Worm (Caenorhabditis elegans) whole organism, L1 larva: Measurements from ENCODE around the gene srh-212.

Experiments
- C04F5.9 ChIP-seq: sonication (generic microtip); optimal IDR thresholded peaks from 2 replicates; lab custom pipeline; 2016; ENCODE audit warnings: missing genetic modification characterization, missing compliant biosample characterization
- C34B4.2 ChIP-seq: sonication (generic microtip); optimal IDR thresholded peaks from 2 replicates; lab custom pipeline; 2017; ENCODE audit warnings: mild to moderate bottlenecking, missing genetic modification characterization, missing compliant biosample characterization
- F16B12.6 ChIP-seq: fragments of 150-350 bp; optimal IDR thresholded peaks from 2 replicates; lab custom pipeline; 2014; ENCODE audit warnings: missing biosample characterization, missing genetic modification characterization
- Y116A8C.19 ChIP-seq: sonication (generic microtip); optimal IDR thresholded peaks from 2 replicates; lab custom pipeline; 2016; ENCODE audit warnings: missing compliant biosample characterization, missing genetic modification characterization, borderline replicate concordance
- alr-1 ChIP-seq: fragments of 200-800 bp; sonication (Bioruptor generic); optimal IDR thresholded peaks from 2 replicates; lab custom pipeline; 2018; ENCODE audit warnings: borderline replicate concordance, mild to moderate bottlenecking, missing genetic modification characterization, missing compliant biosample characterization
- aly-2 ChIP-seq: fragments of 150-350 bp; optimal IDR thresholded peaks from 2 replicates; lab custom pipeline; 2014; ENCODE audit warnings: missing biosample characterization, missing genetic modification characterization
- blmp-1 ChIP-seq: fragments of 150-350 bp; optimal IDR thresholded peaks from 2 replicates; lab custom pipeline; 2014; ENCODE audit warnings: missing biosample characterization, missing genetic modification characterization
- ceh-82 ChIP-seq, 3 experiments: fragments of 150-350 bp in 1 of 3; sonication (generic microtip) in 2 of 3; optimal IDR thresholded peaks; 2 replicates each; lab custom pipeline; 2014 to 2017; ENCODE audit warnings: missing biosample characterization in 3 of 3, missing genetic modification characterization in 3 of 3
- ces-1 ChIP-seq: fragments of 150-350 bp; optimal IDR thresholded peaks from 2 replicates; lab custom pipeline; 2014; ENCODE audit warnings: missing biosample characterization, missing genetic modification reagents, missing genetic modification characterization
- efl-1 ChIP-seq, 4 experiments: fragments of 150-350 bp; optimal IDR thresholded peaks in 3 of 4; peaks in 1 of 4; 1 replicate in 1 of 4; 2 replicates in 3 of 4; lab custom pipeline; 2014; ENCODE audit warnings: missing biosample characterization in 2 of 4, missing genetic modification characterization in 2 of 4, missing genetic modification reagents in 2 of 4
- efl-3 ChIP-seq: fragments of 200-800 bp; sonication (Bioruptor generic); optimal IDR thresholded peaks from 2 replicates; lab custom pipeline; 2018; ENCODE audit warnings: mild to moderate bottlenecking, missing genetic modification characterization, missing compliant biosample characterization
- egl-27 ChIP-seq, 2 experiments: fragments of 150-350 bp in 1 of 2; sonication (generic microtip); optimal IDR thresholded peaks; 3 replicates each; lab custom pipeline; 2017 to 2018; ENCODE audit warnings: missing biosample characterization in 2 of 2, missing genetic modification characterization in 2 of 2, missing genetic modification reagents in 2 of 2
- elt-3 ChIP-seq, 6 experiments: fragments of 150-350 bp in 1 of 6; sonication (generic microtip); optimal IDR thresholded peaks; 2 replicates each; lab custom pipeline; 2017 to 2018; ENCODE audit warnings: missing biosample characterization in 6 of 6, missing genetic modification characterization in 6 of 6, inconsistent platforms in 1 of 6
- fkh-8 ChIP-seq: sonication (generic microtip); optimal IDR thresholded peaks from 2 replicates; lab custom pipeline; 2016; ENCODE audit warnings: mild to moderate bottlenecking, missing genetic modification characterization, missing compliant biosample characterization
- fos-1 ChIP-seq: fragments of 150-350 bp; optimal IDR thresholded peaks from 2 replicates; lab custom pipeline; 2014; ENCODE audit warnings: missing biosample characterization, missing genetic modification characterization
- hlh-17 ChIP-seq: fragments of 200-800 bp; sonication (Bioruptor generic); optimal IDR thresholded peaks from 2 replicates; lab custom pipeline; 2018; ENCODE audit warnings: missing genetic modification characterization, mild to moderate bottlenecking, missing compliant biosample characterization, moderate library complexity, borderline replicate concordance
- hlh-4 ChIP-seq: sonication (generic microtip); optimal IDR thresholded peaks from 2 replicates; lab custom pipeline; 2016; ENCODE audit warnings: mild to moderate bottlenecking, missing genetic modification characterization, missing compliant biosample characterization
- irx-1 ChIP-seq: sonication (generic microtip); optimal IDR thresholded peaks from 2 replicates; lab custom pipeline; 2016; ENCODE audit warnings: missing genetic modification characterization, missing compliant biosample characterization
- isw-1 ChIP-seq: fragments of 200-800 bp; sonication (Bioruptor generic); IDR thresholded peaks from 2 replicates; pipeline ENCODE4 v1.3.6; 2022; ENCODE audit warnings: missing genetic modification characterization, missing compliant biosample characterization
- jun-1 ChIP-seq: fragments of 150-350 bp; optimal IDR thresholded peaks from 2 replicates; lab custom pipeline; 2014; ENCODE audit warnings: missing biosample characterization, missing genetic modification reagents, missing genetic modification characterization
- lin-35 ChIP-seq, 2 experiments: fragments of 150-350 bp; optimal IDR thresholded peaks; 2 replicates each; lab custom pipeline; 2014; ENCODE audit warnings: missing biosample characterization in 2 of 2, missing genetic modification characterization in 2 of 2, missing genetic modification reagents in 2 of 2
- lin-39 ChIP-seq: fragments of 150-350 bp; optimal IDR thresholded peaks from 2 replicates; lab custom pipeline; 2014; ENCODE audit warnings: missing biosample characterization, missing genetic modification reagents, missing genetic modification characterization
- lir-3 ChIP-seq: sonication (generic microtip); optimal IDR thresholded peaks from 2 replicates; lab custom pipeline; 2016; ENCODE audit warnings: mild to moderate bottlenecking, missing genetic modification characterization, moderate library complexity, missing compliant biosample characterization; ENCODE audit not compliant: poor library complexity
- lsy-2 ChIP-seq, 2 experiments: fragments of 150-350 bp; optimal IDR thresholded peaks; 2 replicates each; lab custom pipeline; 2014; ENCODE audit warnings: missing biosample characterization in 2 of 2, missing genetic modification characterization in 2 of 2
- mab-9 ChIP-seq: fragments of 200-800 bp; sonication (Bioruptor generic); IDR thresholded peaks from 2 replicates; pipeline ENCODE4 v1.3.6; 2022; ENCODE audit warnings: missing genetic modification reagents, missing genetic modification characterization, missing compliant biosample characterization
- mdl-1 ChIP-seq, 2 experiments: fragments of 150-350 bp; optimal IDR thresholded peaks; 2 replicates each; lab custom pipeline; 2014 to 2017; ENCODE audit warnings: missing biosample characterization in 2 of 2, missing genetic modification characterization in 2 of 2, inconsistent platforms in 1 of 2
- nhr-11 ChIP-seq: fragments of 150-350 bp; optimal IDR thresholded peaks from 2 replicates; lab custom pipeline; 2014; ENCODE audit warnings: missing biosample characterization, missing genetic modification characterization
- nhr-12 ChIP-seq: sonication (generic microtip); optimal IDR thresholded peaks from 2 replicates; lab custom pipeline; 2017; ENCODE audit warnings: missing biosample characterization, missing genetic modification characterization
- nhr-19 ChIP-seq: fragments of 200-800 bp; sonication (Bioruptor generic); conservative IDR thresholded peaks from 2 replicates; pipeline ENCODE4 v1.3.6; 2022; ENCODE audit warnings: missing genetic modification characterization, missing compliant biosample characterization
- nhr-20 ChIP-seq: sonication (generic microtip); optimal IDR thresholded peaks from 2 replicates; lab custom pipeline; 2016; ENCODE audit warnings: mild to moderate bottlenecking, missing genetic modification characterization, missing compliant biosample characterization
- nhr-47 ChIP-seq: sonication (generic microtip); optimal IDR thresholded peaks from 2 replicates; lab custom pipeline; 2016; ENCODE audit warnings: mild to moderate bottlenecking, missing genetic modification characterization, moderate library complexity, missing compliant biosample characterization
- nhr-71 ChIP-seq: sonication (generic microtip); optimal IDR thresholded peaks from 2 replicates; lab custom pipeline; 2016; ENCODE audit warnings: mild to moderate bottlenecking, missing genetic modification characterization, moderate library complexity, missing compliant biosample characterization
- nhr-77 ChIP-seq: fragments of 150-350 bp; optimal IDR thresholded peaks from 2 replicates; lab custom pipeline; 2014; ENCODE audit warnings: missing biosample characterization, missing genetic modification characterization
- nhr-84 ChIP-seq: sonication (generic microtip); optimal IDR thresholded peaks from 2 replicates; lab custom pipeline; 2017; ENCODE audit warnings: missing biosample characterization, missing genetic modification characterization
- nhr-90 ChIP-seq: sonication (generic microtip); optimal IDR thresholded peaks from 2 replicates; lab custom pipeline; 2016; ENCODE audit warnings: mild to moderate bottlenecking, missing genetic modification characterization, missing compliant biosample characterization; ENCODE audit not compliant: poor library complexity
- pax-3 ChIP-seq: fragments of 200-800 bp; sonication (Bioruptor generic); optimal IDR thresholded peaks from 2 replicates; lab custom pipeline; 2018; ENCODE audit warnings: mild to moderate bottlenecking, missing genetic modification characterization, moderate library complexity, missing compliant biosample characterization
- pqm-1 ChIP-seq: sonication (generic microtip); optimal IDR thresholded peaks from 3 replicates; lab custom pipeline; 2017; ENCODE audit warnings: missing biosample characterization, missing genetic modification characterization
- rnt-1 ChIP-seq: sonication (generic microtip); optimal IDR thresholded peaks from 2 replicates; lab custom pipeline; 2016; ENCODE audit warnings: mild to moderate bottlenecking, missing genetic modification characterization, moderate library complexity, missing compliant biosample characterization
- snpc-4 ChIP-seq: fragments of 150-350 bp; optimal IDR thresholded peaks from 2 replicates; lab custom pipeline; 2014; ENCODE audit warnings: missing biosample characterization, missing genetic modification characterization
- snu-23 ChIP-seq: sonication (generic microtip); optimal IDR thresholded peaks from 2 replicates; lab custom pipeline; 2016; ENCODE audit warnings: missing genetic modification characterization, missing compliant biosample characterization
- sox-4 ChIP-seq: sonication (generic microtip); optimal IDR thresholded peaks from 2 replicates; lab custom pipeline; 2016; ENCODE audit warnings: missing genetic modification characterization, missing compliant biosample characterization
- sptf-1 ChIP-seq: fragments of 150-350 bp; optimal IDR thresholded peaks from 2 replicates; lab custom pipeline; 2014; ENCODE audit warnings: missing biosample characterization, missing genetic modification characterization
- sup-37 ChIP-seq: fragments of 200-800 bp; sonication (Bioruptor generic); optimal IDR thresholded peaks from 2 replicates; lab custom pipeline; 2018; ENCODE audit warnings: mild to moderate bottlenecking, missing genetic modification characterization, missing compliant biosample characterization
- unc-130 ChIP-seq: fragments of 150-350 bp; optimal IDR thresholded peaks from 2 replicates; lab custom pipeline; 2017; ENCODE audit warnings: missing biosample characterization, missing genetic modification characterization, inconsistent platforms
- unc-62 ChIP-seq: fragments of 150-350 bp; optimal IDR thresholded peaks from 2 replicates; lab custom pipeline; 2014; ENCODE audit warnings: missing biosample characterization, missing genetic modification reagents, missing genetic modification characterization
- unc-86 ChIP-seq: sonication (generic microtip); optimal IDR thresholded peaks from 2 replicates; lab custom pipeline; 2016; ENCODE audit warnings: missing genetic modification characterization, missing compliant biosample characterization
- unc-98 ChIP-seq: fragments of 200-800 bp; sonication (Bioruptor generic); IDR thresholded peaks from 2 replicates; pipeline ENCODE4 v1.3.6; 2022; ENCODE audit warnings: missing genetic modification characterization, missing compliant biosample characterization
- vab-15 ChIP-seq: sonication (generic microtip); optimal IDR thresholded peaks from 2 replicates; lab custom pipeline; 2017; ENCODE audit warnings: missing genotype, mild to moderate bottlenecking, missing genetic modification characterization, missing compliant biosample characterization
- xbp-1 ChIP-seq: sonication (generic microtip); optimal IDR thresholded peaks from 2 replicates; lab custom pipeline; 2016; ENCODE audit warnings: missing genetic modification characterization, missing compliant biosample characterization
- zag-1 ChIP-seq: fragments of 150-350 bp; optimal IDR thresholded peaks from 2 replicates; lab custom pipeline; 2014; ENCODE audit warnings: missing biosample characterization, missing genetic modification characterization
- zip-4 ChIP-seq: fragments of 200-800 bp; sonication (Bioruptor generic); optimal IDR thresholded peaks from 2 replicates; lab custom pipeline; 2018; ENCODE audit warnings: mild to moderate bottlenecking, missing genetic modification characterization, moderate library complexity, missing compliant biosample characterization
- ztf-11 ChIP-seq, 2 experiments: sonication (generic microtip); optimal IDR thresholded peaks; 2 replicates each; lab custom pipeline; 2016 to 2017; ENCODE audit warnings: missing genetic modification characterization in 2 of 2, missing biosample characterization in 1 of 2, missing compliant biosample characterization in 1 of 2

Gene srh-212

DNA sequence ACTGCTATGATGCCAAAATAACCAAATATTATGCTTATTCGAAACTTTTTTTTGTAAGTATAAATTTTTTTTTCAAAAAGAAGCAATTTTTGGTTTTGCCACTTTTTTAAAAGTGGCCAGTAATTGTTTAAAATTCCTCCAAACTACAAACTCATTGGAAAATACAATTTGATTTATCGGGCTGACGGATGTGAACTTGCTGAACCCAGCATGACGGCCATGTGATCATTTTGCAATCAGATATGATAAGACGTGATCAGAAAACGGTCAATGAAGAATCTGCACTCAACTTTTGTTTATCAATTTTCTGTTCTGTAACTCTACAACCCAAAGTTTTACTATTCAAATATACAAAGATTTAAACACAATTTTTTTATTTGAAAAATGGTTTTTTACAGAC lies 9.4 kb upstream of the srh-212 start (continued):
- TF ChIP-seq sup-37 (GFP tag; lab: Kevin White, UChicago) (no peak), rnt-1 (tag; lab: Kevin White, UChicago) (no peak), pax-3 (tag; lab: Kevin White, UChicago) (no peak), aly-2 (no peak), lin-39 (tag; lab: Kevin White, UChicago) (no peak), lsy-2 (tag; optimal IDR thresholded peaks at IDR 0.05; lab: Kevin White, UChicago) (peak in 1 of 2 experiments; percentile 11), unc-98 (GFP tag; lab: Robert Waterston, UW) (no peak), lir-3 (no peak), alr-1 (tag; lab: Kevin White, UChicago) (no peak), ztf-11 (tag; optimal IDR thresholded peaks at IDR 0.05; lab: Kevin White, UChicago) (no peak), unc-62 (GFP tag; lab: Kevin White, UChicago) (no peak), Y116A8C.19 (tag; lab: Kevin White, UChicago) (no peak), efl-3 (GFP tag; lab: Kevin White, UChicago) (no peak), sptf-1 (tag; lab: Kevin White, UChicago) (no peak), nhr-19 (GFP tag; lab: Robert Waterston, UW) (peak; percentile 40), zag-1 (tag; lab: Kevin White, UChicago) (no peak), C34B4.2 (no peak), blmp-1 (tag; lab: Kevin White, UChicago) (peak; percentile 68), ceh-82 (tag; optimal IDR thresholded peaks at IDR 0.05; lab: Kevin White, UChicago) (no peak), xbp-1 (tag; lab: Kevin White, UChicago) (no peak), elt-3 (tag; optimal IDR thresholded peaks at IDR 0.05; lab: Kevin White, UChicago) (peak in 3 of 6 experiments; percentile 49 to 94 (median 67)), sox-4 (no peak), snu-23 (GFP tag; lab: Kevin White, UChicago) (no peak), mdl-1 (tag; optimal IDR thresholded peaks at IDR 0.05; lab: Kevin White, UChicago) (peak in 1 of 2 experiments; percentile 52), fkh-8 (tag; lab: Kevin White, UChicago) (no peak), ces-1 (GFP tag; lab: Kevin White, UChicago) (no peak), efl-1 (optimal IDR thresholded peaks at IDR 0.05; lab: Kevin White, UChicago) (no peak), efl-1 (GFP tag; optimal IDR thresholded peaks at IDR 0.05 in 1 of 2; lab: Kevin White, UChicago) (no peak), hlh-17 (GFP tag; lab: Kevin White, UChicago) (no peak), egl-27 (tag; optimal IDR thresholded peaks at IDR 0.05; lab: Kevin White, UChicago) (no peak), zip-4 (GFP tag; lab: Kevin White, UChicago) (no peak), pqm-1 (tag; lab: Kevin White, UChicago) (no peak), nhr-90 (peak; percentile 2), irx-1 (tag; lab: Kevin White, UChicago) (no peak), hlh-4 (no peak), lin-35 (GFP tag; optimal IDR thresholded peaks at IDR 0.05; lab: Kevin White, UChicago) (peak in 1 of 2 experiments; percentile 25), nhr-11 (tag; lab: Kevin White, UChicago) (no peak), jun-1 (no peak), C04F5.9 (tag; lab: Kevin White, UChicago) (no peak), fos-1 (tag; lab: Kevin White, UChicago) (no peak), nhr-20 (tag; lab: Kevin White, UChicago) (peak; percentile 67), unc-130 (tag; lab: Kevin White, UChicago) (peak; percentile 39), isw-1 (GFP tag; lab: Robert Waterston, UW) (no peak), nhr-71 (no peak), nhr-84 (no peak), vab-15 (tag; lab: Kevin White, UChicago) (no peak), snpc-4 (tag; lab: Kevin White, UChicago) (no peak), unc-86 (tag; lab: Kevin White, UChicago) (no peak), mab-9 (GFP tag; lab: Robert Waterston, UW) (no peak), nhr-77 (tag; lab: Kevin White, UChicago) (no peak), nhr-12 (tag; lab: Kevin White, UChicago) (no peak), F16B12.6 (tag; lab: Kevin White, UChicago) (no peak), nhr-47 (tag; lab: Kevin White, UChicago) (no peak)
- TF ChIP-seq, all 84 proteins: peak for 10
